Fruit fly (Drosophila melanogaster) whole organism, embryonic: Measurements from ENCODE around the gene CG5853.

Experiments
- CG10431 ChIP-seq: fragments of 200-800 bp; sonication (Bioruptor generic); optimal IDR thresholded peaks from 3 replicates; lab custom pipeline; 2018; ENCODE audit warnings: missing biosample characterization, mild to moderate bottlenecking, missing genetic modification characterization
- CG11398 ChIP-seq: fragments of 200-800 bp; sonication (Bioruptor generic); optimal IDR thresholded peaks from 2 replicates; lab custom pipeline; 2016; ENCODE audit warnings: missing biosample characterization, missing genetic modification characterization
- CG12104 ChIP-seq: fragments of 200-800 bp; sonication (Bioruptor generic); optimal IDR thresholded peaks from 3 replicates; lab custom pipeline; 2016; ENCODE audit warnings: missing biosample characterization, missing genetic modification characterization
- CG12744 ChIP-seq: fragments of 200-800 bp; sonication (Bioruptor generic); optimal IDR thresholded peaks from 2 replicates; lab custom pipeline; 2016; ENCODE audit warnings: missing biosample characterization, missing genetic modification characterization
- CG13123 ChIP-seq: fragments of 200-800 bp; sonication (Bioruptor generic); optimal IDR thresholded peaks from 2 replicates; lab custom pipeline; 2016; ENCODE audit warnings: missing biosample characterization, missing genetic modification characterization
- CG16815 ChIP-seq: fragments of 200-800 bp; sonication (Bioruptor generic); optimal IDR thresholded peaks from 3 replicates; lab custom pipeline; 2017; ENCODE audit warnings: missing biosample characterization, mild to moderate bottlenecking, missing genetic modification characterization
- CG17612 ChIP-seq: fragments of 200-800 bp; sonication (Bioruptor generic); IDR thresholded peaks from 2 replicates; pipeline ENCODE4 v1.3.6; 2022; ENCODE audit warnings: missing biosample characterization, missing genetic modification characterization
- CG1792 ChIP-seq: fragments of 200-800 bp; sonication (Bioruptor generic); optimal IDR thresholded peaks from 2 replicates; lab custom pipeline; 2016; ENCODE audit warnings: missing biosample characterization, missing genetic modification characterization
- CG18764 ChIP-seq: fragments of 200-800 bp; sonication (Bioruptor generic); optimal IDR thresholded peaks from 3 replicates; lab custom pipeline; 2016; ENCODE audit warnings: missing biosample characterization, missing genetic modification characterization
- CG31365 ChIP-seq: fragments of 200-800 bp; sonication (Bioruptor generic); optimal IDR thresholded peaks from 2 replicates; lab custom pipeline; 2018; ENCODE audit warnings: missing biosample characterization, mild to moderate bottlenecking, missing genetic modification characterization
- CG32772 ChIP-seq: fragments of 200-800 bp; sonication (Bioruptor generic); IDR thresholded peaks from 2 replicates; pipeline ENCODE4 v1.3.6; 2022; ENCODE audit warnings: missing biosample characterization, missing genetic modification characterization
- CG4820 ChIP-seq: fragments of 200-800 bp; sonication (Bioruptor generic); optimal IDR thresholded peaks from 3 replicates; lab custom pipeline; 2016; ENCODE audit warnings: missing biosample characterization, missing genetic modification characterization
- CG6175 ChIP-seq: fragments of 200-800 bp; sonication (Bioruptor generic); IDR thresholded peaks from 3 replicates; pipeline ENCODE4 v1.3.6; 2022; ENCODE audit warnings: missing biosample characterization, missing genetic modification characterization
- CG8089 ChIP-seq: fragments of 200-800 bp; sonication (Bioruptor generic); optimal IDR thresholded peaks from 3 replicates; lab custom pipeline; 2016; ENCODE audit warnings: missing biosample characterization, missing genetic modification characterization
- CG9797 ChIP-seq: fragments of 200-800 bp; sonication (Bioruptor generic); optimal IDR thresholded peaks from 3 replicates; lab custom pipeline; 2018; ENCODE audit warnings: missing biosample characterization, mild to moderate bottlenecking, missing genetic modification characterization
- Dad ChIP-seq: fragments of 200-800 bp; sonication (Bioruptor generic); optimal IDR thresholded peaks from 3 replicates; lab custom pipeline; 2016; ENCODE audit warnings: missing biosample characterization, missing genetic modification characterization
- Dp ChIP-seq: fragments of 200-800 bp; sonication (Bioruptor generic); optimal IDR thresholded peaks from 2 replicates; lab custom pipeline; 2018; ENCODE audit warnings: missing biosample characterization, mild to moderate bottlenecking, missing genetic modification characterization, moderate library complexity
- Fer1 ChIP-seq: fragments of 200-800 bp; sonication (Bioruptor generic); optimal IDR thresholded peaks from 2 replicates; lab custom pipeline; 2017; ENCODE audit warnings: missing biosample characterization, mild to moderate bottlenecking, missing genetic modification characterization
- H2.0 ChIP-seq: fragments of 200-800 bp; sonication (Bioruptor generic); IDR thresholded peaks from 2 replicates; pipeline ENCODE4 v1.3.6; 2022; ENCODE audit warnings: missing biosample characterization, missing genetic modification characterization
- HLH3B ChIP-seq: fragments of 200-800 bp; sonication (Bioruptor generic); IDR thresholded peaks from 2 replicates; pipeline ENCODE4 v1.3.6; 2022; ENCODE audit warnings: missing biosample characterization, missing genetic modification characterization
- Hey ChIP-seq: fragments of 200-800 bp; sonication (Bioruptor generic); optimal IDR thresholded peaks from 3 replicates; lab custom pipeline; 2018; ENCODE audit warnings: missing biosample characterization, mild to moderate bottlenecking, missing genetic modification characterization
- Hr78 ChIP-seq, 2 experiments: fragments of 200-800 bp in 1 of 2; fragments of >200 bp in 1 of 2; sonication (Bioruptor generic) in 1 of 2; optimal IDR thresholded peaks; 2 replicates each; lab custom pipeline; 2017 to 2019; ENCODE audit warnings: missing biosample characterization in 2 of 2, missing genetic modification characterization in 2 of 2, mild to moderate bottlenecking in 1 of 2, moderate library complexity in 1 of 2
- MESR4 ChIP-seq: fragments of 200-800 bp; sonication (Bioruptor generic); optimal IDR thresholded peaks from 2 replicates; lab custom pipeline; 2018; ENCODE audit warnings: missing biosample characterization, mild to moderate bottlenecking, missing genetic modification characterization, moderate library complexity
- Mes4 ChIP-seq: fragments of 200-800 bp; sonication (Bioruptor generic); optimal IDR thresholded peaks from 2 replicates; lab custom pipeline; 2016; ENCODE audit warnings: missing biosample characterization, missing genetic modification characterization
- Opbp ChIP-seq: fragments of 200-800 bp; sonication (Bioruptor generic); IDR thresholded peaks from 3 replicates; pipeline ENCODE4 v1.3.6; 2022; ENCODE audit warnings: missing biosample characterization, missing genetic modification characterization; ENCODE audit not compliant: partially characterized antibody
- Optix ChIP-seq: fragments of 200-800 bp; sonication (Bioruptor generic); IDR thresholded peaks from 3 replicates; pipeline ENCODE4 v1.3.6; 2022; ENCODE audit warnings: missing biosample characterization, missing genetic modification characterization
- Six4 ChIP-seq: fragments of 200-800 bp; sonication (Bioruptor generic); optimal IDR thresholded peaks from 2 replicates; lab custom pipeline; 2016; ENCODE audit warnings: missing biosample characterization, missing genetic modification characterization
- Sox100B ChIP-seq: fragments of 200-800 bp; sonication (Bioruptor generic); optimal IDR thresholded peaks from 3 replicates; lab custom pipeline; 2018; ENCODE audit warnings: missing biosample characterization, mild to moderate bottlenecking, missing genetic modification characterization
- Sox102F ChIP-seq: fragments of 200-800 bp; sonication (Bioruptor generic); optimal IDR thresholded peaks from 2 replicates; lab custom pipeline; 2018; ENCODE audit warnings: missing biosample characterization, mild to moderate bottlenecking, missing genetic modification characterization, moderate library complexity
- Spps ChIP-seq: fragments of 200-800 bp; sonication (Bioruptor generic); optimal IDR thresholded peaks from 2 replicates; lab custom pipeline; 2018; ENCODE audit warnings: missing biosample characterization, mild to moderate bottlenecking, missing genetic modification characterization
- crol ChIP-seq: fragments of 200-800 bp; sonication (Bioruptor generic); IDR thresholded peaks from 2 replicates; pipeline ENCODE4 v1.3.6; 2022; ENCODE audit warnings: missing biosample characterization, missing genetic modification characterization
- eyg ChIP-seq: fragments of 200-800 bp; sonication (Bioruptor generic); optimal IDR thresholded peaks from 3 replicates; lab custom pipeline; 2016; ENCODE audit warnings: missing biosample characterization, missing genetic modification characterization
- fd96Cb ChIP-seq: fragments of 200-800 bp; sonication (Bioruptor generic); optimal IDR thresholded peaks from 2 replicates; lab custom pipeline; 2018; ENCODE audit warnings: missing biosample characterization, mild to moderate bottlenecking, missing genetic modification characterization, moderate library complexity
- ftz-f1 ChIP-seq: fragments of 200-800 bp; sonication (Bioruptor generic); optimal IDR thresholded peaks from 2 replicates; lab custom pipeline; 2016; ENCODE audit warnings: missing biosample characterization, missing genetic modification characterization
- ind ChIP-seq: fragments of 200-800 bp; sonication (Bioruptor generic); optimal IDR thresholded peaks from 3 replicates; lab custom pipeline; 2016; ENCODE audit warnings: missing biosample characterization, missing genetic modification characterization
- lov ChIP-seq, 2 experiments: fragments of 200-800 bp in 1 of 2; fragments of >200 bp in 1 of 2; sonication (Bioruptor generic) in 1 of 2; IDR thresholded peaks in 1 of 2; optimal IDR thresholded peaks in 1 of 2; 2 replicates in 1 of 2; 3 replicates in 1 of 2; pipeline versions ENCODE4 v1.3.6 to Lab custom; 2017 to 2022; ENCODE audit warnings: missing biosample characterization in 1 of 2, missing genetic modification characterization in 1 of 2
- pfk ChIP-seq: fragments of 200-800 bp; sonication (Bioruptor generic); optimal IDR thresholded peaks from 2 replicates; lab custom pipeline; 2018; ENCODE audit warnings: missing biosample characterization, mild to moderate bottlenecking, missing genetic modification characterization, moderate library complexity
- vnd ChIP-seq: fragments of 200-800 bp; sonication (Bioruptor generic); IDR thresholded peaks from 3 replicates; pipeline ENCODE4 v1.3.6; 2022; ENCODE audit warnings: missing biosample characterization, missing genetic modification characterization; ENCODE audit not compliant: partially characterized antibody
- z ChIP-seq: fragments of 200-800 bp; sonication (Bioruptor generic); IDR thresholded peaks from 3 replicates; pipeline ENCODE4 v1.3.6; 2022; ENCODE audit warnings: missing biosample characterization, missing genetic modification characterization
- zfh2 ChIP-seq: fragments of 200-800 bp; sonication (Bioruptor generic); optimal IDR thresholded peaks from 2 replicates; lab custom pipeline; 2016; ENCODE audit warnings: missing biosample characterization, missing genetic modification characterization

CG5853 gene

dm6 chr2L:9937908-9938307 is 9.5 kb downstream of the CG5853 start, which contains the start of gene Arglu1 (continued):
- TF ChIP-seq Mes4 (GFP tag; lab: Kevin White, UChicago) (no peak), Optix (GFP tag; lab: Robert Waterston, UW) (no peak), Dp (no peak), ftz-f1 (GFP tag; lab: Kevin White, UChicago) (no peak), CG32772 (GFP tag; lab: Robert Waterston, UW) (peak; percentile 77), Opbp (GFP tag; lab: Robert Waterston, UW) (no peak), CG16815 (GFP tag; lab: Kevin White, UChicago) (no peak), CG17612 (no peak), Sox100B (GFP tag; lab: Kevin White, UChicago) (no peak), Fer1 (no peak), zfh2 (peak; percentile 58), lov (optimal IDR thresholded peaks at IDR 0.05; lab: Kevin White, UChicago) (no peak), lov (GFP tag; IDR thresholded peaks at IDR 0.05; lab: Robert Waterston, UW) (no peak), CG12744 (no peak), Hey (tag; lab: Kevin White, UChicago) (no peak), pfk (GFP tag; lab: Kevin White, UChicago) (no peak), eyg (peak; percentile 25), Hr78 (GFP tag; optimal IDR thresholded peaks at IDR 0.05; lab: Kevin White, UChicago) (no peak), Six4 (GFP tag; lab: Kevin White, UChicago) (no peak), CG18764 (GFP tag; lab: Kevin White, UChicago) (no peak), fd96Cb (no peak), CG13123 (GFP tag; lab: Kevin White, UChicago) (no peak), H2.0 (GFP tag; lab: Robert Waterston, UW) (no peak), CG4820 (no peak), CG1792 (no peak), CG11398 (GFP tag; lab: Kevin White, UChicago) (no peak), CG10431 (GFP tag; lab: Kevin White, UChicago) (no peak), Dad (peak; percentile 5), z (GFP tag; lab: Robert Waterston, UW) (no peak), Spps (tag; lab: Kevin White, UChicago) (no peak), vnd (GFP tag; lab: Robert Waterston, UW) (no peak), CG9797 (GFP tag; lab: Kevin White, UChicago) (peak; percentile 66)

dm6 chr2L:9933063-9933462 is 14.4 kb downstream of the CG5853 start, which contains the start of gene Cpr30F:
Gene Cpr30F (minus strand): TSS chr2L:9933163.
- TF ChIP-seq CG12104 (no peak), Hey (tag; lab: Kevin White, UChicago) (no peak), CG1792 (no peak), Sox102F (GFP tag; lab: Kevin White, UChicago) (no peak), HLH3B (GFP tag; lab: Robert Waterston, UW) (no peak)

DNA sequence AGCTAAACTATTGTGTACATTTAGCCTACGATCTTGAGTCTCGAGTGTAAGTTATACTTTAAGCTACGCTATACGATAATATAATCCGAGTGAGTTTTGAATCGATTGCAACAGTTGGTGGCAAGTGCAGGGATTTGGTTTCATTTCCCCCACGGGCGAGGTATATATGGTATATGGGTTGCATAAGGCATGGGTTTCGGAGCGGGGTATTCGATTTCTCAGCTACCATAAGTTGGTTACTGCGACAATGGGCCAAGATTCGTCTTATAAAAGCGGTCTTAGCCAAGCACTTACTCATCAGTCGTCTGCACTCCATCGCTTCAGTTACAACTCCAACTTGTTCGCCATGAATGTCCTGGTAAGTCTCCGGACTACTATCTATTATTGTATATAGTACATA is 17.2 kb downstream of the CG5853 start, which contains the start of gene CG42367:
TSS of gene CG42367 (plus strand) at position 301 of the 400 bp plus-strand sequence.
- TF ChIP-seq CG8089 (GFP tag; lab: Kevin White, UChicago): no peak
- no peak for TF ChIP-seq CG31365 (tag; lab: Kevin White, UChicago)
- TF ChIP-seq CG6175 (GFP tag; lab: Robert Waterston, UW): no peak
- TF ChIP-seq crol: no peak
- TF ChIP-seq ind (GFP tag; lab: Kevin White, UChicago): no peak
- TF ChIP-seq MESR4 (GFP tag; lab: Kevin White, UChicago): no peak
